ENCODE assay signal across 4 worm cellular contexts in genomic region chrX:14841030-14841429, ce11.
TF ChIP-seq lines count a peak whose summit lies in the region.

No protein-coding gene starts in this region.

TF ChIP-seq in whole organism, L2 larva, 48 proteins besides CTCF, POLR2A, EP300 and RAD21 (continues in another document):
- TF ChIP-seq ceh-16 (tag; optimal IDR thresholded peaks at IDR 0.05; lab: Kevin White, UChicago) (no peak), unc-55 (GFP tag; optimal IDR thresholded peaks at IDR 0.05; lab: Kevin White, UChicago) (peak; percentile 94), lin-13 (GFP tag; optimal IDR thresholded peaks at IDR 0.05; lab: Kevin White, UChicago) (peak; percentile 90), alr-1 (tag; optimal IDR thresholded peaks at IDR 0.05; lab: Kevin White, UChicago) (no peak), zag-1 (tag; optimal IDR thresholded peaks at IDR 0.05; lab: Kevin White, UChicago) (peak; percentile 96), nhr-21 (tag; optimal IDR thresholded peaks at IDR 0.05; lab: Kevin White, UChicago) (peak; percentile 44), nhr-77 (tag; optimal IDR thresholded peaks at IDR 0.05; lab: Kevin White, UChicago) (no peak), ztf-1 (GFP tag; conservative IDR thresholded peaks at IDR 0.05; lab: Robert Waterston, UW) (no peak), sma-9 (GFP tag; optimal IDR thresholded peaks at IDR 0.05; lab: Kevin White, UChicago) (peak; percentile 93), sma-9 (tag; optimal IDR thresholded peaks at IDR 0.05; lab: Kevin White, UChicago) (no peak), lin-39 (tag; optimal IDR thresholded peaks at IDR 0.05; lab: Kevin White, UChicago) (peak; percentile 50), C34F6.9 (tag; optimal IDR thresholded peaks at IDR 0.05; lab: Kevin White, UChicago) (peak; percentile 98), mbf-1 (tag; optimal IDR thresholded peaks at IDR 0.05; lab: Kevin White, UChicago) (no peak), nhr-6 (tag; optimal IDR thresholded peaks at IDR 0.05; lab: Kevin White, UChicago) (peak; percentile 87), unc-62 (GFP tag; optimal IDR thresholded peaks at IDR 0.05; lab: Kevin White, UChicago) (peak; percentile 5), snpc-4 (tag; optimal IDR thresholded peaks at IDR 0.05; lab: Kevin White, UChicago) (peak; percentile 57), fos-1 (tag; optimal IDR thresholded peaks at IDR 0.05; lab: Kevin White, UChicago) (peak; percentile 97), ztf-4 (tag; optimal IDR thresholded peaks at IDR 0.05; lab: Kevin White, UChicago) (peak; percentile 78), nhr-23 (tag; optimal IDR thresholded peaks at IDR 0.05; lab: Kevin White, UChicago) (no peak), nhr-25 (tag; optimal IDR thresholded peaks at IDR 0.05; lab: Kevin White, UChicago) (peak; percentile 37), sma-3 (GFP tag; optimal IDR thresholded peaks at IDR 0.05; lab: Kevin White, UChicago) (peak; percentile 52), nhr-237 (tag; optimal IDR thresholded peaks at IDR 0.05; lab: Kevin White, UChicago) (no peak), sem-4 (tag; optimal IDR thresholded peaks at IDR 0.05; lab: Kevin White, UChicago) (peak; percentile 87)

TF ChIP-seq in whole organism, L4 larva, 104 proteins besides CTCF, POLR2A, EP300 and RAD21 (continues in another document):
- peak in 1 of 2 experiments; percentile 64 for TF ChIP-seq daf-16 (GFP tag; optimal IDR thresholded peaks at IDR 0.05; lab: Kevin White, UChicago)
- peak; percentile 59 for TF ChIP-seq daf-16 (tag; optimal IDR thresholded peaks at IDR 0.05; lab: Kevin White, UChicago)
- TF ChIP-seq F37D6.2 (tag; optimal IDR thresholded peaks at IDR 0.05; lab: Kevin White, UChicago) = peak; percentile 84
- no peak for TF ChIP-seq nhr-102 (tag; optimal IDR thresholded peaks at IDR 0.05; lab: Kevin White, UChicago)
- peak; percentile 67; the same call in 1 of the 2 replicates for TF ChIP-seq ceh-20 (GFP tag; IDR thresholded peaks at IDR 0.05; lab: Robert Waterston, UW)
- peak; percentile 94 for TF ChIP-seq fkh-10 (GFP tag; optimal IDR thresholded peaks at IDR 0.05; lab: Kevin White, UChicago)
- peak; percentile 74 for TF ChIP-seq mxl-3 (GFP tag; optimal IDR thresholded peaks at IDR 0.05; lab: Kevin White, UChicago)
- no peak; the same call in 1 of the 2 replicates for TF ChIP-seq lin-29 (GFP tag; IDR thresholded peaks at IDR 0.05; lab: Robert Waterston, UW)
- peak; percentile 59; the same call in 1 of the 2 replicates for TF ChIP-seq pha-4 (GFP tag; IDR thresholded peaks at IDR 0.05; lab: Robert Waterston, UW)
- peak; percentile 97 for TF ChIP-seq pha-4 (tag; optimal IDR thresholded peaks at IDR 0.05; lab: Kevin White, UChicago)
- peak; percentile 64; the same call in 1 of the 2 replicates for TF ChIP-seq set-16 (GFP tag; IDR thresholded peaks at IDR 0.05; lab: Robert Waterston, UW)
- TF ChIP-seq daf-12 (tag; optimal IDR thresholded peaks at IDR 0.05; lab: Kevin White, UChicago) = no peak
- peak; percentile 75 to 97 for TF ChIP-seq mdl-1 (tag; optimal IDR thresholded peaks at IDR 0.05; lab: Kevin White, UChicago)
- TF ChIP-seq vab-7 (GFP tag; IDR thresholded peaks at IDR 0.05; lab: Robert Waterston, UW) = peak; percentile 50
- TF ChIP-seq nhr-48 (tag; optimal IDR thresholded peaks at IDR 0.05; lab: Kevin White, UChicago) = peak; percentile 67
- TF ChIP-seq R02D3.7 (tag; optimal IDR thresholded peaks at IDR 0.05; lab: Kevin White, UChicago) = no peak
- peak; percentile 87 for TF ChIP-seq dve-1 (tag; optimal IDR thresholded peaks at IDR 0.05; lab: Kevin White, UChicago; ENCODE audit: insufficient read depth)
- TF ChIP-seq lin-13 (GFP tag; optimal IDR thresholded peaks at IDR 0.05; lab: Kevin White, UChicago) = peak; percentile 70
- peak; percentile 60 for TF ChIP-seq T20F7.1 (GFP tag; optimal IDR thresholded peaks at IDR 0.05; lab: Kevin White, UChicago)
- peak; percentile 75 for TF ChIP-seq dpl-1 (GFP tag; optimal IDR thresholded peaks at IDR 0.05; lab: Kevin White, UChicago)
- TF ChIP-seq arid-1 (GFP tag; conservative IDR thresholded peaks at IDR 0.05; lab: Robert Waterston, UW) = 0 out of 2 replicates have a peak, but pooled peaks have one; percentile 7
- TF ChIP-seq spr-1 (tag; optimal IDR thresholded peaks at IDR 0.05; lab: Kevin White, UChicago) = peak; percentile 34

TF ChIP-seq in whole organism, late embryonic, 69 proteins besides CTCF, POLR2A, EP300 and RAD21 (continues in another document):
- TF ChIP-seq C38D4.7 (GFP tag; optimal IDR thresholded peaks at IDR 0.05; lab: Kevin White, UChicago) (no peak), nhr-232 (tag; optimal IDR thresholded peaks at IDR 0.05; lab: Kevin White, UChicago) (no peak), unc-86 (tag; optimal IDR thresholded peaks at IDR 0.05; lab: Kevin White, UChicago) (no peak), ceh-2 (tag; optimal IDR thresholded peaks at IDR 0.05; lab: Kevin White, UChicago) (peak; percentile 23), ceh-45 (GFP tag; IDR thresholded peaks at IDR 0.05; lab: Robert Waterston, UW) (no peak), K09A11.1 (tag; optimal IDR thresholded peaks at IDR 0.05; lab: Kevin White, UChicago; ENCODE audit: insufficient read depth) (no peak), madf-2 (tag; optimal IDR thresholded peaks at IDR 0.05; lab: Kevin White, UChicago) (no peak), fax-1 (tag; optimal IDR thresholded peaks at IDR 0.05; lab: Kevin White, UChicago) (no peak), ceh-14 (tag; optimal IDR thresholded peaks at IDR 0.05; lab: Kevin White, UChicago) (peak; percentile 76), pros-1 (tag; optimal IDR thresholded peaks at IDR 0.05; lab: Kevin White, UChicago) (peak; percentile 52), lim-6 (tag; optimal IDR thresholded peaks at IDR 0.05; lab: Kevin White, UChicago) (peak; percentile 41), ets-4 (tag; optimal IDR thresholded peaks at IDR 0.05; lab: Kevin White, UChicago) (no peak), gmeb-2 (tag; optimal IDR thresholded peaks at IDR 0.05; lab: Kevin White, UChicago) (no peak), K02D7.2 (tag; optimal IDR thresholded peaks at IDR 0.05; lab: Kevin White, UChicago) (no peak), pqm-1 (tag; optimal IDR thresholded peaks at IDR 0.05; lab: Kevin White, UChicago) (no peak), rnt-1 (tag; optimal IDR thresholded peaks at IDR 0.05; lab: Kevin White, UChicago) (peak; percentile 74), ama-1 (optimal IDR thresholded peaks at IDR 0.05; lab: Kevin White, UChicago) (no peak), ceh-48 (tag; optimal IDR thresholded peaks at IDR 0.05; lab: Kevin White, UChicago) (no peak), elt-2 (tag; optimal IDR thresholded peaks at IDR 0.05; lab: Kevin White, UChicago) (peak; percentile 64), sdc-2 (tag; optimal IDR thresholded peaks at IDR 0.05; lab: Kevin White, UChicago) (peak; percentile 79), Y22D7AL.16 (tag; optimal IDR thresholded peaks at IDR 0.05; lab: Kevin White, UChicago) (no peak), unc-3 (GFP tag; conservative IDR thresholded peaks at IDR 0.05; lab: Robert Waterston, UW) (no peak), unc-3 (tag; optimal IDR thresholded peaks at IDR 0.05; lab: Kevin White, UChicago) (peak; percentile 14), ref-2 (tag; optimal IDR thresholded peaks at IDR 0.05; lab: Kevin White, UChicago) (peak; percentile 68), pag-3 (tag; optimal IDR thresholded peaks at IDR 0.05; lab: Kevin White, UChicago; ENCODE audit: borderline replicate concordance) (peak; percentile 58), ceh-18 (tag; optimal IDR thresholded peaks at IDR 0.05; lab: Kevin White, UChicago) (peak; percentile 95), sox-2 (GFP tag; IDR thresholded peaks at IDR 0.05; lab: Robert Waterston, UW) (no peak)

TF ChIP-seq in whole organism, mixed stage, embryonic, 35 proteins besides CTCF, POLR2A, EP300 and RAD21 (continues in another document):
- TF ChIP-seq drap-1 (GFP tag; optimal IDR thresholded peaks at IDR 0.05; lab: Kevin White, UChicago) (peak; percentile 16), unc-39 (tag; optimal IDR thresholded peaks at IDR 0.05; lab: Kevin White, UChicago) (no peak), lin-13 (tag; optimal IDR thresholded peaks at IDR 0.05; lab: Kevin White, UChicago) (no peak), nhr-237 (tag; optimal IDR thresholded peaks at IDR 0.05; lab: Kevin White, UChicago) (peak; percentile 86), zip-8 (tag; optimal IDR thresholded peaks at IDR 0.05; lab: Kevin White, UChicago) (no peak), mls-2 (tag; optimal IDR thresholded peaks at IDR 0.05; lab: Kevin White, UChicago) (no peak), ces-1 (GFP tag; optimal IDR thresholded peaks at IDR 0.05; lab: Kevin White, UChicago) (peak; percentile 90), M03D4.4 (tag; optimal IDR thresholded peaks at IDR 0.05; lab: Kevin White, UChicago) (no peak), ceh-43 (GFP tag; optimal IDR thresholded peaks at IDR 0.05; lab: Kevin White, UChicago) (no peak), pha-4 (tag; optimal IDR thresholded peaks at IDR 0.05; lab: Kevin White, UChicago) (peak; percentile 86), ztf-11 (tag; optimal IDR thresholded peaks at IDR 0.05; lab: Kevin White, UChicago) (no peak), lin-32 (GFP tag; optimal IDR thresholded peaks at IDR 0.05; lab: Kevin White, UChicago) (no peak), snpc-4 (tag; optimal IDR thresholded peaks at IDR 0.05; lab: Kevin White, UChicago) (no peak), mab-5 (tag; optimal IDR thresholded peaks at IDR 0.05; lab: Kevin White, UChicago) (peak; percentile 66), elt-3 (tag; optimal IDR thresholded peaks at IDR 0.05; lab: Kevin White, UChicago) (no peak), cnd-1 (tag; optimal IDR thresholded peaks at IDR 0.05; lab: Kevin White, UChicago) (peak; percentile 30), flh-1 (GFP tag; optimal IDR thresholded peaks at IDR 0.05; lab: Kevin White, UChicago) (no peak), nhr-2 (tag; optimal IDR thresholded peaks at IDR 0.05; lab: Kevin White, UChicago) (no peak), nhr-12 (tag; optimal IDR thresholded peaks at IDR 0.05; lab: Kevin White, UChicago) (no peak), ceh-83 (GFP tag; optimal IDR thresholded peaks at IDR 0.05; lab: Kevin White, UChicago) (no peak), elt-1 (tag; optimal IDR thresholded peaks at IDR 0.05; lab: Kevin White, UChicago; ENCODE audit: borderline replicate concordance, insufficient read depth) (no peak), ham-2 (GFP tag; optimal IDR thresholded peaks at IDR 0.05; lab: Kevin White, UChicago) (no peak), ceh-39 (tag; optimal IDR thresholded peaks at IDR 0.05; lab: Kevin White, UChicago) (peak; percentile 88), sem-2 (GFP tag; optimal IDR thresholded peaks at IDR 0.05; lab: Kevin White, UChicago) (no peak), lsy-2 (tag; optimal IDR thresholded peaks at IDR 0.05; lab: Kevin White, UChicago) (peak; percentile 59), hlh-1 (tag; optimal IDR thresholded peaks at IDR 0.05; lab: Kevin White, UChicago) (peak; percentile 61), nhr-76 (tag; optimal IDR thresholded peaks at IDR 0.05; lab: Kevin White, UChicago) (no peak), sptf-1 (tag; optimal IDR thresholded peaks at IDR 0.05; lab: Kevin White, UChicago) (no peak), nhr-28 (tag; optimal IDR thresholded peaks at IDR 0.05; lab: Kevin White, UChicago) (no peak), mep-1 (tag; optimal IDR thresholded peaks at IDR 0.05; lab: Kevin White, UChicago) (peak; percentile 91), tbx-8 (GFP tag; optimal IDR thresholded peaks at IDR 0.05; lab: Kevin White, UChicago) (no peak)
